Fruit fly (Drosophila melanogaster): Measurements from ENCODE around the gene CG10650.

Gene CG10650

DNA sequence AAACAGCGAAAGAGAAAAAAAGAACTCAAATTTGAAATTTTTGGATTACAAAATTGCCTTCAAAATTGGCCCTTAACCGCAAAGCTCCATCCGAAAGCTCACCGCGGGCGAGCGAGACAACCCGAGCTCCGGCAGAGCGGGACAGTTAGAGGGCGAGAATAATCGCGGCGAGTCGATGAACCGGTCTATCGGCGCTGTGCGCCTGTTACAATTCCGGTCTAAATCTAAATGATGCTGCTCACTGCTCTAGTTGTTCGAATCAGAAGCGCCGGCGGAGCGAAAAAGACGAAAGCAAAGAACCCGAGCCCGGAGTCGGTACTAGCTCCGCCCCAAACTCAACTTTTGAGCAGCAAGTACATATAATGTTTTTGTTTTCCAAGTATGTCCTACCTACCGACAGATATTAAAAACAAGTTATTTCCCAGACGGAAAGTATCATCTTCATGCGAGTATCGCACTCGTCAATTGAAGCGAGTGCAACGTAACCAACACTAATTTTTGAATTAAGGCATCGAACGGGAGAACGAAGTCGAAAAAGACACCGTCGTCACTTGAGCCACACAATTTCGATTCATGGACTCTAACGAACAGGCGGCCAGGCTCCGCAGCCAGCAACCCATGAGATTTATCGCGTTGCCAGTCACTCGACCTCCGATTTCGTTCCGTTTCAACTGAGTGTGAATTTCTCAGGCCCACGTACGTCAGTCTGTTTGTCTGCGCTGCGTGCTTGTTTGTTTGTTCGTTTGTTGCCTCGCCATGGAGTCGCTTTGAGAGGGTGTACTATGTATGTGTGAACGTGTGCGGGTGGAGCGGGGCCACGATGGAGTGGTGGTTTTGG lies 51.3 kb downstream of the CG10650 start (continued):
- TF ChIP-seq luna (GFP tag; optimal IDR thresholded peaks at IDR 0.05) (no peak), tin (GFP tag; optimal IDR thresholded peaks at IDR 0.05) (no peak), Bgb (GFP tag; IDR thresholded peaks at IDR 0.05; ENCODE audit: partially characterized antibody) (no peak), ttk (GFP tag; IDR thresholded peaks at IDR 0.05) (no peak), CG9215 (GFP tag; IDR thresholded peaks at IDR 0.05) (no peak), cato (GFP tag; optimal IDR thresholded peaks at IDR 0.05; ENCODE audit: borderline replicate concordance) (no peak), nmo (GFP tag; optimal IDR thresholded peaks at IDR 0.05) (peak; percentile 0), dysf (GFP tag; IDR thresholded peaks at IDR 0.05) (no peak), Atf3 (GFP tag; optimal IDR thresholded peaks at IDR 0.05) (no peak), CG7928 (GFP tag; optimal IDR thresholded peaks at IDR 0.05) (no peak), CG12236 (GFP tag; optimal IDR thresholded peaks at IDR 0.05) (no peak), CG2116 (GFP tag; optimal IDR thresholded peaks at IDR 0.05) (peak; percentile 93), CG17385 (GFP tag; optimal IDR thresholded peaks at IDR 0.05) (no peak), CG7357 (GFP tag; IDR thresholded peaks at IDR 0.05) (no peak), Dek (tag; optimal IDR thresholded peaks at IDR 0.05) (no peak), CG18619 (GFP tag; optimal IDR thresholded peaks at IDR 0.05) (no peak), CG12219 (GFP tag; optimal IDR thresholded peaks at IDR 0.05) (no peak), CG13624 (GFP tag; optimal IDR thresholded peaks at IDR 0.05) (no peak), ssp (GFP tag; IDR thresholded peaks at IDR 0.05) (no peak), CG4424 (GFP tag; optimal IDR thresholded peaks at IDR 0.05) (no peak), corto (GFP tag; optimal IDR thresholded peaks at IDR 0.05) (no peak), Bteb2 (GFP tag; optimal IDR thresholded peaks at IDR 0.05) (no peak), jigr1 (GFP tag; IDR thresholded peaks at IDR 0.05) (no peak), CG8089 (GFP tag; optimal IDR thresholded peaks at IDR 0.05) (no peak), Sox100B (GFP tag; optimal IDR thresholded peaks at IDR 0.05) (no peak), Side (GFP tag; optimal IDR thresholded peaks at IDR 0.05) (no peak), ERR (GFP tag; optimal IDR thresholded peaks at IDR 0.05) (peak; percentile 18), CG16779 (GFP tag; IDR thresholded peaks at IDR 0.05) (no peak), grau (tag; optimal IDR thresholded peaks at IDR 0.05) (no peak), cas (GFP tag; IDR thresholded peaks at IDR 0.05) (no peak), Dll (GFP tag; IDR thresholded peaks at IDR 0.05; ENCODE audit: partially characterized antibody) (no peak), CG11247 (GFP tag; IDR thresholded peaks at IDR 0.05) (no peak), Doc2 (GFP tag; IDR thresholded peaks at IDR 0.05) (no peak), Hr51 (GFP tag; optimal IDR thresholded peaks at IDR 0.05) (no peak), H15 (GFP tag; IDR thresholded peaks at IDR 0.05) (no peak), CG9876 (GFP tag; optimal IDR thresholded peaks at IDR 0.05) (no peak), CG13424 (tag; optimal IDR thresholded peaks at IDR 0.05) (no peak), CG17802 (tag; optimal IDR thresholded peaks at IDR 0.05) (no peak), CG30403 (GFP tag; optimal IDR thresholded peaks at IDR 0.05) (no peak), CG3726 (GFP tag; IDR thresholded peaks at IDR 0.05) (no peak), CG17612 (GFP tag; IDR thresholded peaks at IDR 0.05) (no peak), CG5953 (GFP tag; IDR thresholded peaks at IDR 0.05) (no peak), E2f2 (GFP tag; IDR thresholded peaks at IDR 0.05) (no peak), CG12299 (tag; optimal IDR thresholded peaks at IDR 0.05) (no peak), CG11456 (GFP tag; IDR thresholded peaks at IDR 0.05) (no peak), CG2889 (GFP tag; IDR thresholded peaks at IDR 0.05) (no peak), chinmo (GFP tag; IDR thresholded peaks at IDR 0.05; ENCODE audit: partially characterized antibody) (no peak), fu2 (GFP tag; optimal IDR thresholded peaks at IDR 0.05) (no peak), CG9817 (tag; optimal IDR thresholded peaks at IDR 0.05) (no peak), CG33213 (GFP tag; optimal IDR thresholded peaks at IDR 0.05) (peak; percentile 79), CG10274 (GFP tag; optimal IDR thresholded peaks at IDR 0.05) (no peak)

All from whole organism, embryonic.